Fruit fly (Drosophila melanogaster): ENCODE measurements around the gene Cox17.
A peak's percentile ranks its signal among the peaks of the same experiment; 100 is the strongest.

Cox17 gene

dm6 chrX:15043700-15044225 is 40.7 kb downstream of the Cox17 start, which contains the start of gene CG5541 (continued):
- TF ChIP-seq lilli (GFP tag; optimal IDR thresholded peaks at IDR 0.05) (peak; percentile 42), lab (GFP tag; optimal IDR thresholded peaks at IDR 0.05) (peak; percentile 14), Sry-β (GFP tag; optimal IDR thresholded peaks at IDR 0.05) (peak; percentile 91), salm (tag; optimal IDR thresholded peaks at IDR 0.05) (no peak), Dref (GFP tag; IDR thresholded peaks at IDR 0.05) (no peak), org-1 (GFP tag; optimal IDR thresholded peaks at IDR 0.05) (no peak), Mad (GFP tag; optimal IDR thresholded peaks at IDR 0.05) (peak; percentile 16), CG7372 (GFP tag; IDR thresholded peaks at IDR 0.05) (peak; percentile 74), CG6791 (GFP tag; IDR thresholded peaks at IDR 0.05; ENCODE audit: partially characterized antibody) (no peak), Deaf1 (tag; optimal IDR thresholded peaks at IDR 0.05) (peak; percentile 42), CG8944 (GFP tag; optimal IDR thresholded peaks at IDR 0.05) (no peak), Six4 (GFP tag; optimal IDR thresholded peaks at IDR 0.05) (no peak), Rfx (GFP tag; IDR thresholded peaks at IDR 0.05) (peak; percentile 35; the same call in 1 of the 2 replicates), ato (GFP tag; IDR thresholded peaks at IDR 0.05; ENCODE audit: partially characterized antibody) (no peak), CG10979 (tag; optimal IDR thresholded peaks at IDR 0.05) (peak; percentile 10), pnt (GFP tag; optimal IDR thresholded peaks at IDR 0.05) (no peak), yki (optimal IDR thresholded peaks at IDR 0.05) (no peak), zen (tag; optimal IDR thresholded peaks at IDR 0.05) (no peak), psq (GFP tag; optimal IDR thresholded peaks at IDR 0.05) (no peak), dmrt99B (tag; optimal IDR thresholded peaks at IDR 0.05) (no peak), mam (GFP tag; optimal IDR thresholded peaks at IDR 0.05) (peak; percentile 17), Fer1 (GFP tag; optimal IDR thresholded peaks at IDR 0.05) (peak; percentile 56), nmo (GFP tag; optimal IDR thresholded peaks at IDR 0.05) (peak; percentile 3), CG33557 (GFP tag; optimal IDR thresholded peaks at IDR 0.05) (no peak), Xrp1 (GFP tag; IDR thresholded peaks at IDR 0.05) (peak; percentile 6; the same call in 1 of the 2 replicates), CG17328 (GFP tag; IDR thresholded peaks at IDR 0.05) (no peak), grau (tag; optimal IDR thresholded peaks at IDR 0.05) (peak; percentile 39), CG18262 (tag; optimal IDR thresholded peaks at IDR 0.05) (no peak), pb (GFP tag; optimal IDR thresholded peaks at IDR 0.05) (no peak), CG2199 (GFP tag; IDR thresholded peaks at IDR 0.05) (no peak), CG32767 (GFP tag; IDR thresholded peaks at IDR 0.05) (no peak), CG18619 (GFP tag; optimal IDR thresholded peaks at IDR 0.05) (peak; percentile 25), grn (GFP tag; optimal IDR thresholded peaks at IDR 0.05) (no peak), odd (GFP tag; optimal IDR thresholded peaks at IDR 0.05) (no peak), CG34376 (GFP tag; optimal IDR thresholded peaks at IDR 0.05) (peak; percentile 67), CG3281 (GFP tag; optimal IDR thresholded peaks at IDR 0.05) (peak; percentile 52), klu (GFP tag; IDR thresholded peaks at IDR 0.05) (no peak), CG10274 (GFP tag; optimal IDR thresholded peaks at IDR 0.05) (no peak), Med (GFP tag) (peak; percentile 61), slbo (GFP tag; IDR thresholded peaks at IDR 0.05) (0 out of 2 replicates have a peak, but pooled peaks have one; percentile 4), az2 (GFP tag; optimal IDR thresholded peaks at IDR 0.05) (no peak), CG9817 (tag; optimal IDR thresholded peaks at IDR 0.05) (peak; percentile 2), CG2678 (tag; optimal IDR thresholded peaks at IDR 0.05) (peak; percentile 32), B-H1 (GFP tag; IDR thresholded peaks at IDR 0.05) (no peak), jing (GFP tag; optimal IDR thresholded peaks at IDR 0.05) (no peak), mirr (GFP tag; optimal IDR thresholded peaks at IDR 0.05) (peak; percentile 15), CG12744 (GFP tag; optimal IDR thresholded peaks at IDR 0.05) (no peak), CG11093 (GFP tag; IDR thresholded peaks at IDR 0.05) (no peak), gro (GFP tag; optimal IDR thresholded peaks at IDR 0.05) (peak; percentile 30), CG42726 (GFP tag; IDR thresholded peaks at IDR 0.05; ENCODE audit: partially characterized antibody) (no peak), Nf-YC (tag; optimal IDR thresholded peaks at IDR 0.05) (peak; percentile 44), Ada2b (GFP tag; IDR thresholded peaks at IDR 0.05) (no peak)

All from whole organism, embryonic.